Fruit fly (Drosophila melanogaster): ENCODE data around the gene Dh31.

The Dh31 gene

DNA sequence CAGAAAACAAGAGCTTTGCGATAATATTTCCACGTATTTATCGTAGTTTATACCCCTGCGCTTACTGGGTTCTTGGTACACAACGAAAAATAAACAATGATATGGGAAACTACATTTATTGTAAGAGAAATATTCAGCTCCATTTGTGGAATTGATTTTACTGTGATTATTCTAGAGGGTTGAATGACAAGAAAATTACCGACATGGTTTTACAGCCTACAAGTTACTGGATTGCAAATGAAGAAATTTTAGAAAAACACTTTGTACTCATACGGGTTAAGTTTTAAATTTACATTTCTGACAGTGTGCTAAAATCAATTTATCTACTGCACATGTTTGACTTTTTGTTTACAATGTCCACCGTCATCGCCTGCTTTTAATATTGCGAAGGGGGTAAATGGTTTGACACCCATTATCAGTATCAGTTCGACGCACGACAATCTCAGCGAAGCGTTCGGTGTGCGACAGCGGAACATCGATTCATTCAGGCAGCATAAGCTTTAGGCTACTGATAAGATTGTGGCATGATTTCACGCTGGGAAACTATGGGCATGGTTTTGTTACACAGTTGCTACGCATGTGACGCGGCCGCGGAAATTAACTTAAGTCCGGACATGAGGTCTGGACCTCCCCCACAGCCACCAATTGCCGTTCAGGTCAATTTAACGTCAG is 44.7 kb downstream of the Dh31 start:
- TF ChIP-seq D1 (tag; optimal IDR thresholded peaks at IDR 0.05) (no peak), CG15710 (tag; optimal IDR thresholded peaks at IDR 0.05) (peak; percentile 10), fd96Ca (GFP tag; IDR thresholded peaks at IDR 0.05) (0 out of 3 replicates have a peak, but pooled peaks have one; percentile 11), CG13204 (GFP tag; optimal IDR thresholded peaks at IDR 0.05) (no peak), CG14655 (GFP tag; optimal IDR thresholded peaks at IDR 0.05) (peak; percentile 22), EcR (GFP tag; optimal IDR thresholded peaks at IDR 0.05) (peak; percentile 44), rn (GFP tag; IDR thresholded peaks at IDR 0.05) (no peak), CG8301 (tag; optimal IDR thresholded peaks at IDR 0.05) (no peak), Pif1B (GFP tag; optimal IDR thresholded peaks at IDR 0.05) (no peak), CG17806 (tag; optimal IDR thresholded peaks at IDR 0.05) (peak; percentile 25), CG4496 (GFP tag; IDR thresholded peaks at IDR 0.05) (no peak), CG9948 (tag; optimal IDR thresholded peaks at IDR 0.05) (peak; percentile 34), Pif1A (GFP tag; optimal IDR thresholded peaks at IDR 0.05) (peak; percentile 14), CG8159 (tag; optimal IDR thresholded peaks at IDR 0.05) (peak; percentile 33), Snoo (tag; optimal IDR thresholded peaks at IDR 0.05) (no peak), CG10348 (GFP tag; IDR thresholded peaks at IDR 0.05) (no peak), Ets98B (GFP tag; IDR thresholded peaks at IDR 0.05) (no peak)

DNA sequence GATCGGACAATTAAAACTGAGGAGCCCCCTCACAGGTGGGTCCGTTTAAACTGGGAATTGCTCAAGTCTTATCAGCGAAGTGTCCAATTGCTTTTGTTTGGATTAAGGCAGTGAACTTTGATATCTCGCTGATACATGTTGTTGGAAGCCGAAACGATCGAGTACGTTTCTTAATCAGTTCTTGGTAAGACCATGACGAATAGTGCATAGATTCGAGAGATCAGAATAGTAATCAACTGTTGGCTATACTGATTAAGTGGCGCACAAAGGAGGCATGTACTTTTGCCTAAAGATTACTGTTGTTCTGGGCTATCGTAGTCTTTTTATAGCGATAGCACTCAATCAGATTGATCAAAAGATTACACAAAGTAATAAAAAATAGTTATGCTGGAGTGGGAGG is 55.1 kb downstream of the Dh31 start:
- TF ChIP-seq D1 (tag; optimal IDR thresholded peaks at IDR 0.05), result no peak
- TF ChIP-seq CG10348 (GFP tag; IDR thresholded peaks at IDR 0.05), result no peak
- TF ChIP-seq CG13204 (GFP tag; optimal IDR thresholded peaks at IDR 0.05), result no peak
- no peak for TF ChIP-seq gl (tag; optimal IDR thresholded peaks at IDR 0.05)
- TF ChIP-seq CG4496 (GFP tag; IDR thresholded peaks at IDR 0.05), result no peak
- TF ChIP-seq CG15710 (tag; optimal IDR thresholded peaks at IDR 0.05), result no peak
- TF ChIP-seq CG32121 (GFP tag; IDR thresholded peaks at IDR 0.05), result no peak
- TF ChIP-seq Snoo (tag; optimal IDR thresholded peaks at IDR 0.05), result no peak
- no peak for TF ChIP-seq fd96Ca (GFP tag; IDR thresholded peaks at IDR 0.05)
- TF ChIP-seq Pif1A (GFP tag; optimal IDR thresholded peaks at IDR 0.05), result no peak
- TF ChIP-seq CG34367 (tag; optimal IDR thresholded peaks at IDR 0.05), result no peak
- TF ChIP-seq Pif1B (GFP tag; optimal IDR thresholded peaks at IDR 0.05), result no peak
- no peak for TF ChIP-seq CG8159 (tag; optimal IDR thresholded peaks at IDR 0.05)
- TF ChIP-seq Ets98B (GFP tag; IDR thresholded peaks at IDR 0.05), result no peak
- no peak for TF ChIP-seq CG12605 (GFP tag; IDR thresholded peaks at IDR 0.05)
- no peak for TF ChIP-seq CG9948 (tag; optimal IDR thresholded peaks at IDR 0.05)
- TF ChIP-seq CG14655 (GFP tag; optimal IDR thresholded peaks at IDR 0.05), result no peak
- TF ChIP-seq rn (GFP tag; IDR thresholded peaks at IDR 0.05), result no peak
- TF ChIP-seq CG17806 (tag; optimal IDR thresholded peaks at IDR 0.05), result no peak

DNA sequence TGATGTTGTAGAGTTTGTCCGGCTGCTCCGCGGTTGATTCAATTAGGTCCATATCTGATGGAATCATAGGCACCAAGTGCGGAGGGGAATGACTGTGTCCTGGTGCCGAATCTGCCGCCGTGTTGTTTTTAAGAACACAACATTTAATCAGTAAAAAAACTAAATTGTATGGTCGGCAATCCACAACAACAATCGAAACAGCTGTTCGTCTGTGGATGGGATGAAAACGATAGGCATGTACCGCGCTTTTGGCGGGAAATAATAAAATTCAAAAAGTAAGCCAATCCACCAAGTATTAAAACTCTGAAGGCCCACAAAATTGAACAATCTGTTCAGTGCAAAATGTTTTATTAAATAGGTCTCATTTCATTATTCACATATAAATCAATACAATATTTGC is 57.3 kb downstream of the Dh31 start, which contains the start of gene Aasdh:
Gene Aasdh (minus strand): TSS at position 219 of the 400 bp plus-strand sequence.
- TF ChIP-seq CG8301 (tag; optimal IDR thresholded peaks at IDR 0.05), result no peak
- no peak for TF ChIP-seq CG12605 (GFP tag; IDR thresholded peaks at IDR 0.05)
- TF ChIP-seq CG10348 (GFP tag; IDR thresholded peaks at IDR 0.05), result no peak
- TF ChIP-seq CG17806 (tag; optimal IDR thresholded peaks at IDR 0.05), result no peak
- no peak for TF ChIP-seq D1 (tag; optimal IDR thresholded peaks at IDR 0.05)
- no peak for TF ChIP-seq CG13204 (GFP tag; optimal IDR thresholded peaks at IDR 0.05)
- no peak for TF ChIP-seq Ets98B (GFP tag; IDR thresholded peaks at IDR 0.05)
- TF ChIP-seq CG14655 (GFP tag; optimal IDR thresholded peaks at IDR 0.05), result no peak
- TF ChIP-seq CG4496 (GFP tag; IDR thresholded peaks at IDR 0.05), result no peak
- TF ChIP-seq EcR (GFP tag; optimal IDR thresholded peaks at IDR 0.05), result no peak
- TF ChIP-seq CG8159 (tag; optimal IDR thresholded peaks at IDR 0.05), result no peak

DNA sequence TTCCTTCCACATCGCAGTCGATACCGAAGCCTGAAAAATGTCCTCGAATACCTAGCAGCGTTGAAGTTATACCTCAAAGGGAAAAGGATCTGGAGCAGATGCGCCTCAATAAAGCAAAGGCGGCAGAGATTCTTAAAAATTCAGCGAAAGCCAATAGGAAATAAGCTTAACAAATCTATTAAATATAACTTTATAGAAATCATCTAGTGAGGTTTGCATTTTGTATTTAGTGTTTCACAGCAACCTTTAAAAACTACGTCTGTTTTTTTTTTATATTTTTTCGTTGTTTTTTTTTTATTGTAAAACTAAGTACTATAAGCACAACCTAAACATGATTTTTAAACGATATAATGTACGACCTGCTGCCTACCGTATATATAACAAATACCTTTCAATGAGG is 64.5 kb downstream of the Dh31 start, which contains the start of gene CG31897:
Gene CG31897 (plus strand): TSS at position 301 of the 400 bp plus-strand sequence.
- TF ChIP-seq CG13204 (GFP tag; optimal IDR thresholded peaks at IDR 0.05) (no peak), CG14655 (GFP tag; optimal IDR thresholded peaks at IDR 0.05) (no peak), CG4496 (GFP tag; IDR thresholded peaks at IDR 0.05) (no peak), Pif1B (GFP tag; optimal IDR thresholded peaks at IDR 0.05) (no peak), CG9948 (tag; optimal IDR thresholded peaks at IDR 0.05) (no peak), CG32121 (GFP tag; IDR thresholded peaks at IDR 0.05) (no peak), CG10348 (GFP tag; IDR thresholded peaks at IDR 0.05) (no peak), CG34367 (tag; optimal IDR thresholded peaks at IDR 0.05) (no peak), D1 (tag; optimal IDR thresholded peaks at IDR 0.05) (no peak), CG8301 (tag; optimal IDR thresholded peaks at IDR 0.05) (no peak)

Data from whole organism, pupa.